Worm (Caenorhabditis elegans) whole organism, mixed stage, embryonic: ENCODE results near the gene mtm-6.

Experiments
- bed-3 ChIP-seq: fragments of 200-800 bp; sonication (Bioruptor generic); optimal IDR thresholded peaks from 3 replicates; lab custom pipeline; 2018; ENCODE audit warnings: mild to moderate bottlenecking, missing genetic modification characterization, moderate library complexity, missing compliant biosample characterization
- blmp-1 ChIP-seq: fragments of 150-350 bp; optimal IDR thresholded peaks from 2 replicates; lab custom pipeline; 2014; ENCODE audit warnings: missing biosample characterization, missing genetic modification characterization
- ceh-39 ChIP-seq: fragments of 150-350 bp; optimal IDR thresholded peaks from 2 replicates; lab custom pipeline; 2014; ENCODE audit warnings: missing biosample characterization, missing genetic modification characterization
- ceh-43 ChIP-seq: fragments of 200-800 bp; sonication (Bioruptor generic); optimal IDR thresholded peaks from 2 replicates; lab custom pipeline; 2018; ENCODE audit warnings: mild to moderate bottlenecking, missing genetic modification characterization, moderate library complexity, missing compliant biosample characterization
- ceh-83 ChIP-seq: fragments of 200-800 bp; sonication (Bioruptor generic); optimal IDR thresholded peaks from 2 replicates; lab custom pipeline; 2018; ENCODE audit warnings: mild to moderate bottlenecking, missing genetic modification characterization, missing compliant biosample characterization
- ces-1 ChIP-seq: fragments of 150-350 bp; optimal IDR thresholded peaks from 2 replicates; lab custom pipeline; 2014; ENCODE audit warnings: missing biosample characterization, missing genetic modification reagents, missing genetic modification characterization
- cnd-1 ChIP-seq: fragments of 200-800 bp; sonication (Bioruptor generic); optimal IDR thresholded peaks from 2 replicates; lab custom pipeline; 2018; ENCODE audit warnings: mild to moderate bottlenecking, missing genetic modification characterization, missing compliant biosample characterization
- elt-1 ChIP-seq: sonication (generic microtip); optimal IDR thresholded peaks from 2 replicates; lab custom pipeline; 2017; ENCODE audit warnings: missing genetic modification characterization, mild to moderate bottlenecking, missing compliant biosample characterization, antibody characterized with exemption, moderate library complexity, borderline replicate concordance; ENCODE audit not compliant: insufficient read depth
- flh-1 ChIP-seq: fragments of 200-800 bp; sonication (Bioruptor generic); optimal IDR thresholded peaks from 2 replicates; lab custom pipeline; 2018; ENCODE audit warnings: mild to moderate bottlenecking, missing genetic modification characterization, moderate library complexity, missing compliant biosample characterization
- ham-2 ChIP-seq: fragments of 200-800 bp; sonication (Bioruptor generic); optimal IDR thresholded peaks from 2 replicates; lab custom pipeline; 2018; ENCODE audit warnings: mild to moderate bottlenecking, missing genetic modification characterization, missing compliant biosample characterization
- lin-13 ChIP-seq: fragments of 150-350 bp; optimal IDR thresholded peaks from 2 replicates; lab custom pipeline; 2014; ENCODE audit warnings: missing biosample characterization, missing genetic modification characterization
- lin-32 ChIP-seq: fragments of 200-800 bp; sonication (Bioruptor generic); optimal IDR thresholded peaks from 2 replicates; lab custom pipeline; 2018; ENCODE audit warnings: mild to moderate bottlenecking, missing genetic modification characterization, missing compliant biosample characterization
- mab-5 ChIP-seq: fragments of 150-350 bp; optimal IDR thresholded peaks from 2 replicates; lab custom pipeline; 2014; ENCODE audit warnings: missing biosample characterization, missing genetic modification characterization
- nhr-12 ChIP-seq: fragments of 150-350 bp; optimal IDR thresholded peaks from 2 replicates; lab custom pipeline; 2014; ENCODE audit warnings: missing biosample characterization, missing genetic modification characterization
- nhr-2 ChIP-seq: fragments of 150-350 bp; optimal IDR thresholded peaks from 2 replicates; lab custom pipeline; 2014; ENCODE audit warnings: missing biosample characterization, missing genetic modification characterization
- nhr-237 ChIP-seq: fragments of 150-350 bp; optimal IDR thresholded peaks from 2 replicates; lab custom pipeline; 2014; ENCODE audit warnings: missing biosample characterization, missing genetic modification characterization
- nhr-28 ChIP-seq: fragments of 150-350 bp; optimal IDR thresholded peaks from 2 replicates; lab custom pipeline; 2014; ENCODE audit warnings: missing biosample characterization, missing genetic modification characterization
- pha-4 ChIP-seq: fragments of 150-350 bp; optimal IDR thresholded peaks from 2 replicates; lab custom pipeline; 2018; ENCODE audit warnings: missing biosample characterization, missing genetic modification reagents, missing genetic modification characterization
- sptf-1 ChIP-seq: sonication (generic microtip); optimal IDR thresholded peaks from 2 replicates; lab custom pipeline; 2017; ENCODE audit warnings: mild to moderate bottlenecking, missing genetic modification characterization, moderate library complexity, missing compliant biosample characterization
- tbx-8 ChIP-seq: fragments of 200-800 bp; sonication (Bioruptor generic); optimal IDR thresholded peaks from 2 replicates; lab custom pipeline; 2018; ENCODE audit warnings: mild to moderate bottlenecking, missing genetic modification characterization, moderate library complexity, missing compliant biosample characterization
- ztf-11 ChIP-seq: fragments of 150-350 bp; optimal IDR thresholded peaks from 2 replicates; lab custom pipeline; 2014; ENCODE audit warnings: missing biosample characterization, missing genetic modification characterization

Gene mtm-6

ce11 chrIII:13340504-13341274 is 6.2 kb upstream of the mtm-6 start:
- TF ChIP-seq ces-1 (peak; percentile 98), ham-2 (GFP tag; lab: Kevin White, UChicago) (peak; percentile 30), elt-1 (tag; lab: Kevin White, UChicago) (no peak)
- TF ChIP-seq, all 35 proteins: peak for 2

- TF ChIP-seq flh-1 (GFP tag; lab: Kevin White, UChicago) (no peak), ceh-39 (tag; lab: Kevin White, UChicago) (no peak), ztf-11 (tag; lab: Kevin White, UChicago) (no peak)
These were observed 5.6 kb upstream of the mtm-6 start, which contains the start of gene nud-1 for ce11 chrIII:13341275-13341626. Gene nud-1 (plus strand): TSS chrIII:13341527.

- TF ChIP-seq sptf-1 (tag; lab: Kevin White, UChicago) (no peak), blmp-1 (tag; lab: Kevin White, UChicago) (no peak), ceh-43 (GFP tag; lab: Kevin White, UChicago) (no peak), nhr-2 (tag; lab: Kevin White, UChicago) (no peak), mab-5 (tag; lab: Kevin White, UChicago) (no peak), tbx-8 (GFP tag; lab: Kevin White, UChicago) (no peak)
These were observed 4.7 kb upstream of the mtm-6 start, which contains the start of gene dro-1 for ce11 chrIII:13342079-13342734. Gene dro-1 (plus strand): TSS chrIII:13342684.

ce11 chrIII:13343117-13343516 is 3.8 kb upstream of the mtm-6 start, which contains the start of gene ife-1:
Gene ife-1 (plus strand): TSS chrIII:13343417.
- TF ChIP-seq ceh-83 (GFP tag; lab: Kevin White, UChicago) (no peak), blmp-1 (tag; lab: Kevin White, UChicago) (no peak), nhr-237 (tag; lab: Kevin White, UChicago) (no peak), bed-3 (GFP tag; lab: Kevin White, UChicago) (no peak), pha-4 (no peak), nhr-12 (no peak), elt-1 (tag; lab: Kevin White, UChicago) (no peak), ces-1 (no peak)

- TF ChIP-seq lin-32 (GFP tag; lab: Kevin White, UChicago): no peak
- TF ChIP-seq cnd-1: no peak
- no peak for TF ChIP-seq blmp-1 (tag; lab: Kevin White, UChicago)
- TF ChIP-seq ztf-11 (tag; lab: Kevin White, UChicago): no peak
These were observed 3.2 kb upstream of the mtm-6 start for ce11 chrIII:13343562-13344139.

ce11 chrIII:13344538-13345136 is 2.2 kb upstream of the mtm-6 start, which contains the start of gene acaa-2:
Gene acaa-2 (plus strand): TSS chrIII:13344937.
- TF ChIP-seq nhr-28 (tag; lab: Kevin White, UChicago) (peak; percentile 16), lin-13 (tag; lab: Kevin White, UChicago) (no peak), nhr-237 (tag; lab: Kevin White, UChicago) (peak; percentile 5)
- TF ChIP-seq, all 35 proteins: peak for 2

- no peak for TF ChIP-seq nhr-28 (tag; lab: Kevin White, UChicago)
- peak; percentile 3 for TF ChIP-seq ces-1
- no peak for TF ChIP-seq ham-2 (GFP tag; lab: Kevin White, UChicago)
These were observed 970 bp downstream of the mtm-6 start for ce11 chrIII:13347782-13348327.
